Worm (Caenorhabditis elegans) whole organism, midembryonic: ENCODE data around the gene F20A1.4.

Experiments used
- cog-1 ChIP-seq: sonication (generic microtip); optimal IDR thresholded peaks from 2 replicates; lab custom pipeline; 2016; ENCODE audit warnings: missing genetic modification characterization, missing compliant biosample characterization
- flt-1 ChIP-seq: fragments of 200-800 bp; sonication (Bioruptor generic); IDR thresholded peaks from 2 replicates; pipeline ENCODE4 v1.3.6; 2022; ENCODE audit warnings: missing genetic modification characterization, missing compliant biosample characterization
- ref-1 ChIP-seq: fragments of 200-800 bp; sonication (Bioruptor generic); conservative IDR thresholded peaks from 2 replicates; pipeline ENCODE4 v1.3.6; 2022; ENCODE audit warnings: missing genetic modification reagents, missing genetic modification characterization, missing compliant biosample characterization
- ztf-29 ChIP-seq: fragments of 200-800 bp; sonication (Bioruptor generic); IDR thresholded peaks from 2 replicates; pipeline ENCODE4 v1.3.6; 2022; ENCODE audit warnings: missing genetic modification reagents, missing genetic modification characterization, missing compliant biosample characterization

DNA sequence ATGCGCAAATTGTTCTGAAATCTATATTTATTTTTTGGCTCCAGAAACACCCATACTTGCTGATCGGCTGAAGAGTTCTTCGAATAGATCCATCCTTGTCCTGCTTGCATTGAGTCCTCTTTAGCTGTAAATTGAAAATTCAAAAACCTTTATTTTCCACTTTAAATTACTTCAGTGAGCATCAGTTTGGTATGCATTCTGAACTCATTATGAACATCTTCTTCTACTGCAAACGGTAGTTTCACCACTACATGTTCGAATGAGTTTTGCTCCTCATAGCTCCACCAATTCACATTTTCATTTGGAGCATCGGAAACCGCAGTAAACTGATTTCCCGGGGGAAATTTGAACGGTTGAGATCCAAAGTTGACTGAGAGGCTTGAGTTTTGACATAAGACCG lies 28.5 kb upstream of the F20A1.4 start:
- TF ChIP-seq cog-1 (tag; lab: Kevin White, UChicago) (no peak), flt-1 (GFP tag; lab: Robert Waterston, UW) (no peak), ref-1 (GFP tag; lab: Robert Waterston, UW) (no peak), ztf-29 (no peak)
